Worm (Caenorhabditis elegans) whole organism, young adult: Measurements from ENCODE around the gene igcm-4.

Source experiments
- fkh-3 ChIP-seq: sonication (generic microtip); optimal IDR thresholded peaks from 2 replicates; lab custom pipeline; 2016; ENCODE audit warnings: mild to moderate bottlenecking, missing genetic modification characterization, missing compliant biosample characterization
- pha-4 ChIP-seq: fragments of 150-350 bp; sonication (generic microtip); optimal IDR thresholded peaks from 2 replicates; lab custom pipeline; 2014; ENCODE audit warnings: missing biosample characterization, missing genetic modification reagents, missing genetic modification characterization
- ztf-22 ChIP-seq: fragments of 200-800 bp; sonication (Bioruptor generic); optimal IDR thresholded peaks from 2 replicates; lab custom pipeline; 2018; ENCODE audit warnings: mild to moderate bottlenecking, missing genetic modification characterization, moderate library complexity, missing compliant biosample characterization

DNA sequence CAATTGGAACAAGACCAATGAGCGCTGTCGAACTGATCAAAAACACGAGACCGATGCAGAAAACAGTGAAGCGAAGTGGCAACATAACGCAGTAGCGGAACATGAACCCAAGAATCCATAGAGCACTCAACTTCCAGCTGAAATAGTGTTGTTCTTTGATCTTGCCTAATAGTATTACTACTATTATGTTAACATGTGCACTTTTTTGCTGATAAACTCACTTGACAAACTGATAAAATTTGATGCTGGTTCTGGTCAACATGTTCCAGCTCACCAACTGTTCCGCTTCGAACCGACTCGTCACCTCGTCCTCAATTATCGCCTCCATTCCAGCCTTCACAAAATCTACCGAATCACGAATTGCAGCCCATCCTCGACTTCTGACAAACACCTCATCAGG is 22.1 kb upstream of the igcm-4 start:
- TF ChIP-seq pha-4 (tag; lab: Kevin White, UChicago) (no peak), fkh-3 (no peak), ztf-22 (GFP tag; lab: Kevin White, UChicago) (no peak)
